Fruit fly (Drosophila melanogaster): Measurements from ENCODE around the gene PVRAP.

PVRAP gene

dm6 chr3L:6038720-6039205 lies 41.8 kb downstream of the PVRAP start, which contains the start of gene Jon65Aiv (continued):
- TF ChIP-seq ham (GFP tag; IDR thresholded peaks at IDR 0.05), result no peak
- no peak for TF ChIP-seq Awh (GFP tag; IDR thresholded peaks at IDR 0.05)
- no peak for TF ChIP-seq sd (tag; optimal IDR thresholded peaks at IDR 0.05)
- TF ChIP-seq Bgb (GFP tag; IDR thresholded peaks at IDR 0.05; ENCODE audit: partially characterized antibody), result no peak
- TF ChIP-seq CG4854 (GFP tag; optimal IDR thresholded peaks at IDR 0.05), result no peak
- TF ChIP-seq lola (GFP tag; optimal IDR thresholded peaks at IDR 0.05), result no peak
- no peak for TF ChIP-seq CG32772 (GFP tag; IDR thresholded peaks at IDR 0.05)
- TF ChIP-seq Bteb2 (GFP tag; optimal IDR thresholded peaks at IDR 0.05), result no peak
- no peak for TF ChIP-seq CG31441 (GFP tag; IDR thresholded peaks at IDR 0.05)
- TF ChIP-seq ATbp (GFP tag; optimal IDR thresholded peaks at IDR 0.05), result no peak
- no peak for TF ChIP-seq CG11696 (GFP tag; IDR thresholded peaks at IDR 0.05)
- peak; percentile 20 for TF ChIP-seq Ets65A (GFP tag)
- TF ChIP-seq CG9437 (GFP tag; optimal IDR thresholded peaks at IDR 0.05), result no peak
- TF ChIP-seq CG13296 (GFP tag; optimal IDR thresholded peaks at IDR 0.05), result no peak
- TF ChIP-seq lbe (GFP tag; optimal IDR thresholded peaks at IDR 0.05), result no peak
- TF ChIP-seq CG34376 (GFP tag; optimal IDR thresholded peaks at IDR 0.05), result peak; percentile 70
- no peak for TF ChIP-seq MBD-R2 (GFP tag; IDR thresholded peaks at IDR 0.05)
- TF ChIP-seq NfI (GFP tag; optimal IDR thresholded peaks at IDR 0.05), result no peak
- TF ChIP-seq Ada2b (GFP tag; IDR thresholded peaks at IDR 0.05), result no peak
- TF ChIP-seq Sry-β (GFP tag; optimal IDR thresholded peaks at IDR 0.05), result no peak
- TF ChIP-seq hb (GFP tag; IDR thresholded peaks at IDR 0.05; ENCODE audit: partially characterized antibody), result no peak
- TF ChIP-seq TFAM (GFP tag; optimal IDR thresholded peaks at IDR 0.05), result no peak
- TF ChIP-seq CG3281 (GFP tag; optimal IDR thresholded peaks at IDR 0.05), result no peak
- TF ChIP-seq HmgZ (tag; optimal IDR thresholded peaks at IDR 0.05), result no peak
- peak; percentile 81 for TF ChIP-seq sug (tag; optimal IDR thresholded peaks at IDR 0.05)
- no peak for TF ChIP-seq Xrp1 (GFP tag; IDR thresholded peaks at IDR 0.05)
- TF ChIP-seq vvl (GFP tag; IDR thresholded peaks at IDR 0.05), result no peak

dm6 chr3L:6050230-6050807 lies 53.3 kb downstream of the PVRAP start, which contains the start of gene Jon65Aiii:
TSS of gene Jon65Aiii (plus strand) at chr3L:6050757.
- TF ChIP-seq Hey (tag; optimal IDR thresholded peaks at IDR 0.05) (peak; percentile 99), exex (tag; optimal IDR thresholded peaks at IDR 0.05) (peak; percentile 99), CG13296 (GFP tag; optimal IDR thresholded peaks at IDR 0.05) (no peak), Myb (GFP tag; optimal IDR thresholded peaks at IDR 0.05) (no peak), CG1233 (GFP tag; optimal IDR thresholded peaks at IDR 0.05) (no peak), fd102C (GFP tag; optimal IDR thresholded peaks at IDR 0.05) (no peak), CG14667 (GFP tag; IDR thresholded peaks at IDR 0.05) (no peak), sd (tag; optimal IDR thresholded peaks at IDR 0.05) (peak; percentile 18), lab (GFP tag; optimal IDR thresholded peaks at IDR 0.05) (peak; percentile 1), CG1832 (GFP tag; optimal IDR thresholded peaks at IDR 0.05) (no peak), phol (tag; optimal IDR thresholded peaks at IDR 0.05) (no peak), Sox102F (GFP tag; optimal IDR thresholded peaks at IDR 0.05) (no peak), sisA (GFP tag; IDR thresholded peaks at IDR 0.05) (no peak), CG10321 (GFP tag; IDR thresholded peaks at IDR 0.05) (no peak), HmgZ (tag; optimal IDR thresholded peaks at IDR 0.05) (peak; percentile 6), CG12104 (GFP tag; optimal IDR thresholded peaks at IDR 0.05) (no peak), mirr (GFP tag; optimal IDR thresholded peaks at IDR 0.05) (peak; percentile 88), CG15601 (tag; optimal IDR thresholded peaks at IDR 0.05) (no peak), gro (GFP tag; optimal IDR thresholded peaks at IDR 0.05) (peak; percentile 76), pros (GFP tag; optimal IDR thresholded peaks at IDR 0.05) (no peak), vfl (GFP tag; optimal IDR thresholded peaks at IDR 0.05) (no peak), grn (GFP tag; optimal IDR thresholded peaks at IDR 0.05) (peak; percentile 83), CG11504 (tag; optimal IDR thresholded peaks at IDR 0.05) (no peak), croc (GFP tag; conservative IDR thresholded peaks at IDR 0.05) (no peak), Dfd (GFP tag; optimal IDR thresholded peaks at IDR 0.05) (no peak), bowl (GFP tag; IDR thresholded peaks at IDR 0.05) (no peak)

Data from whole organism, embryonic.